Fruit fly (Drosophila melanogaster): ENCODE results near the gene Oga.

dm6 chr3R:21214693-21215145, 4.2 kb upstream of the Oga start, which contains the start of gene Ddrgk1:
- no peak for TF ChIP-seq psq (optimal IDR thresholded peaks at IDR 0.05)
- TF ChIP-seq ttk (optimal IDR thresholded peaks at IDR 0.05), result no peak
- no peak for TF ChIP-seq insv (optimal IDR thresholded peaks at IDR 0.05)
- TF ChIP-seq Sin3A (optimal IDR thresholded peaks at IDR 0.05), result no peak
